Worm (Caenorhabditis elegans): ENCODE data around the gene ZK470.6.

Gene ZK470.6

ce11 chrX:4134855-4135254, 42.4 kb downstream of the ZK470.6 start, which contains the start of gene ZK470.2:
Gene ZK470.2, plus strand, starts transcription at chrX:4135155.
- TF ChIP-seq ets-7 (tag; optimal IDR thresholded peaks at IDR 0.05) (no peak), flt-1 (GFP tag; IDR thresholded peaks at IDR 0.05) (no peak), aly-1 (tag; optimal IDR thresholded peaks at IDR 0.05) (no peak), ama-1 (optimal IDR thresholded peaks at IDR 0.05) (no peak), B0310.2 (tag; optimal IDR thresholded peaks at IDR 0.05) (no peak), scrt-1 (GFP tag; IDR thresholded peaks at IDR 0.05) (no peak), sea-1 (GFP tag; conservative IDR thresholded peaks at IDR 0.05) (no peak), hmbx-1 (tag; optimal IDR thresholded peaks at IDR 0.05) (no peak), hmg-4 (GFP tag; optimal IDR thresholded peaks at IDR 0.05) (no peak), hnd-1 (tag; optimal IDR thresholded peaks at IDR 0.05) (no peak), tbx-37 (GFP tag; conservative IDR thresholded peaks at IDR 0.05) (no peak), tbx-11 (GFP tag; IDR thresholded peaks at IDR 0.05) (no peak), tra-4 (tag; optimal IDR thresholded peaks at IDR 0.05) (no peak), pes-1 (GFP tag; IDR thresholded peaks at IDR 0.05) (no peak), ceh-36 (tag; optimal IDR thresholded peaks at IDR 0.05) (no peak), F13C5.2 (tag; optimal IDR thresholded peaks at IDR 0.05) (no peak), ceh-13 (GFP tag; optimal IDR thresholded peaks at IDR 0.05) (no peak)

DNA sequence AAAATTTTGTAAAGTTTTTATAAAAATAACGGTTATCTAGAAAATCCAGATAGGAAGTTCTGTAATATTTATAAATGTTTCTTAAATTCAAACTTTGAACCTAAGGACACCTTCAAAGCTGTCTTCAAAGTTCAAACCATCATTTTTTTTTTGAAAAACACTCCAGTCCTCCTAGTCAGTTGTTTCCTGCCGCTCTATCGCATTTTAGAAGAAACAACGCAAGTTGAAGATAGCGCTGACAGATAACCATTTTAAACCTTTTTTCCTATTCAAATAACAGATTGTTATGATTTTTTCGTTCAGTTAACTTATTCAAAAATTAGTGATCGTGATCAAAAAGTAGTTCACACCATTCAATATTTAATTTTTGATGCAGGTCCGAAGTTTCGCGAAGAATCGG, 43.9 kb downstream of the ZK470.6 start:
- TF ChIP-seq pes-1 (GFP tag; IDR thresholded peaks at IDR 0.05) = no peak
- TF ChIP-seq tbx-11 (GFP tag; IDR thresholded peaks at IDR 0.05) = no peak
- no peak for TF ChIP-seq ceh-36 (tag; optimal IDR thresholded peaks at IDR 0.05)
- no peak for TF ChIP-seq hmg-4 (GFP tag; optimal IDR thresholded peaks at IDR 0.05)
- TF ChIP-seq tbx-37 (GFP tag; conservative IDR thresholded peaks at IDR 0.05) = no peak
- TF ChIP-seq flt-1 (GFP tag; IDR thresholded peaks at IDR 0.05) = no peak

ce11 chrX:4132243-4132642, 45.1 kb downstream of the ZK470.6 start:
- TF ChIP-seq hmbx-1 (tag; optimal IDR thresholded peaks at IDR 0.05) (no peak), ets-7 (tag; optimal IDR thresholded peaks at IDR 0.05) (no peak), ceh-36 (tag; optimal IDR thresholded peaks at IDR 0.05) (no peak), hmg-4 (GFP tag; optimal IDR thresholded peaks at IDR 0.05) (no peak), tbx-37 (GFP tag; conservative IDR thresholded peaks at IDR 0.05) (no peak), flt-1 (GFP tag; IDR thresholded peaks at IDR 0.05) (no peak), hnd-1 (tag; optimal IDR thresholded peaks at IDR 0.05) (no peak), pes-1 (GFP tag; IDR thresholded peaks at IDR 0.05) (no peak), B0310.2 (tag; optimal IDR thresholded peaks at IDR 0.05) (no peak), tbx-11 (GFP tag; IDR thresholded peaks at IDR 0.05) (no peak), scrt-1 (GFP tag; IDR thresholded peaks at IDR 0.05) (no peak), sea-1 (GFP tag; conservative IDR thresholded peaks at IDR 0.05) (no peak), aly-1 (tag; optimal IDR thresholded peaks at IDR 0.05) (no peak), F13C5.2 (tag; optimal IDR thresholded peaks at IDR 0.05) (no peak), ceh-13 (GFP tag; optimal IDR thresholded peaks at IDR 0.05) (no peak), ama-1 (optimal IDR thresholded peaks at IDR 0.05) (no peak), tra-4 (tag; optimal IDR thresholded peaks at IDR 0.05) (no peak)

DNA sequence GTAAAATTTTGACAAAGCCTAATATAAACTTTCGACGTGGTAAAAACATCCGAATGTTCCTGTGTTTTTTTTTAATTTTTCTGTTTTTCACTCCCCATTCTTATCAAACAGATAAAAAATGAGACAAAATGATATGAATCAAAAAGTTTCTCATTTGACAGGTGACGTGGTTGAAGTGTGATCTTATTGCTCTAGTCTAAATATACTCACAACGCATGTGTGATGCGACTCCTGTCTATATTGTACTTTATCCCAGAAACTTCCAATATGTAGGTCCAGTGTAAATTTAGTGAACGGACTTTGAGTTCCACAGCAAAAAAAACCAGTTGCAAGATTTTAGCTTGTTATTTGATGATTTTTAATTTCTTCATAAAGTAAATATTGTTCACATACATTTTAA, 45.9 kb downstream of the ZK470.6 start:
- TF ChIP-seq aly-1 (tag; optimal IDR thresholded peaks at IDR 0.05) (no peak), tra-4 (tag; optimal IDR thresholded peaks at IDR 0.05) (no peak), ets-7 (tag; optimal IDR thresholded peaks at IDR 0.05) (no peak), hmg-4 (GFP tag; optimal IDR thresholded peaks at IDR 0.05) (no peak), F13C5.2 (tag; optimal IDR thresholded peaks at IDR 0.05) (no peak), sea-1 (GFP tag; conservative IDR thresholded peaks at IDR 0.05) (no peak), B0310.2 (tag; optimal IDR thresholded peaks at IDR 0.05) (no peak), hmbx-1 (tag; optimal IDR thresholded peaks at IDR 0.05) (no peak), tbx-37 (GFP tag; conservative IDR thresholded peaks at IDR 0.05) (no peak), flt-1 (GFP tag; IDR thresholded peaks at IDR 0.05) (no peak), tbx-11 (GFP tag; IDR thresholded peaks at IDR 0.05) (no peak), pes-1 (GFP tag; IDR thresholded peaks at IDR 0.05) (no peak), ama-1 (optimal IDR thresholded peaks at IDR 0.05) (no peak), scrt-1 (GFP tag; IDR thresholded peaks at IDR 0.05) (no peak), ceh-13 (GFP tag; optimal IDR thresholded peaks at IDR 0.05) (no peak), ceh-36 (tag; optimal IDR thresholded peaks at IDR 0.05) (no peak), hnd-1 (tag; optimal IDR thresholded peaks at IDR 0.05) (no peak)

DNA sequence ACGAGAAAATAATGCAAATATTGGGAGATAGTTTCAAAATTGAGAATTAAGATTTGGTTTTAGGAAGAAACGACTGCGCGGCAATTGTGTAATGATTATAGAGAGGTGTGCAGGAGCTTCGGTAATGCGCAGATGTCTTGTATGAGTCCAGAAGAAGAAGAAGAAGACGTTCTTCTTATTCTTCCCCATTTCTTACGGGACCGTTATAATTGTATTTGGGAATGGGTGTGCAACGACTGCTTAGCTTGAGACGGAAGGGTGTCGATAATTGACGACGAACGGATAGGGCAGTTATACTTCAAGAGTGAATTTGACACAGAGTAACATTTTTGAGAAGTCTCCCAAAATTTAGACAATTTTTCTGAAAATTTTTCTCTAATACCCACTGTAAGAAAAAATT, 48.6 kb downstream of the ZK470.6 start:
- TF ChIP-seq tbx-11 (GFP tag; IDR thresholded peaks at IDR 0.05) (no peak), scrt-1 (GFP tag; IDR thresholded peaks at IDR 0.05) (no peak), aly-1 (tag; optimal IDR thresholded peaks at IDR 0.05) (no peak), tbx-37 (GFP tag; conservative IDR thresholded peaks at IDR 0.05) (no peak), tra-4 (tag; optimal IDR thresholded peaks at IDR 0.05) (no peak), hnd-1 (tag; optimal IDR thresholded peaks at IDR 0.05) (no peak), F13C5.2 (tag; optimal IDR thresholded peaks at IDR 0.05) (no peak), sea-1 (GFP tag; conservative IDR thresholded peaks at IDR 0.05) (no peak), pes-1 (GFP tag; IDR thresholded peaks at IDR 0.05) (no peak), ets-7 (tag; optimal IDR thresholded peaks at IDR 0.05) (no peak), ceh-36 (tag; optimal IDR thresholded peaks at IDR 0.05) (no peak)

Measured in whole organism, early embryonic.